Worm (Caenorhabditis elegans) whole organism, L1 larva: Measurements from ENCODE around the gene mltn-10.
"Not testable (repeated sequence)": the region's sequence is repeated elsewhere in the genome, so short reads cannot be mapped to it uniquely, and the experiment has no call there.

ENCODE experiments used
- egl-27 ChIP-seq, 2 experiments: fragments of 150-350 bp in 1 of 2; sonication (generic microtip); optimal IDR thresholded peaks; 3 replicates each; lab custom pipeline; 2017 to 2018; ENCODE audit warnings: missing biosample characterization in 2 of 2, missing genetic modification characterization in 2 of 2, missing genetic modification reagents in 2 of 2
- irx-1 ChIP-seq: sonication (generic microtip); optimal IDR thresholded peaks from 2 replicates; lab custom pipeline; 2016; ENCODE audit warnings: missing genetic modification characterization, missing compliant biosample characterization
- isw-1 ChIP-seq: fragments of 200-800 bp; sonication (Bioruptor generic); IDR thresholded peaks from 2 replicates; pipeline ENCODE4 v1.3.6; 2022; ENCODE audit warnings: missing genetic modification characterization, missing compliant biosample characterization
- mdl-1 ChIP-seq, 2 experiments: fragments of 150-350 bp; optimal IDR thresholded peaks; 2 replicates each; lab custom pipeline; 2014 to 2017; ENCODE audit warnings: missing biosample characterization in 2 of 2, missing genetic modification characterization in 2 of 2, inconsistent platforms in 1 of 2
- nhr-19 ChIP-seq: fragments of 200-800 bp; sonication (Bioruptor generic); conservative IDR thresholded peaks from 2 replicates; pipeline ENCODE4 v1.3.6; 2022; ENCODE audit warnings: missing genetic modification characterization, missing compliant biosample characterization
- sox-4 ChIP-seq: sonication (generic microtip); optimal IDR thresholded peaks from 2 replicates; lab custom pipeline; 2016; ENCODE audit warnings: missing genetic modification characterization, missing compliant biosample characterization

- not testable (repeated sequence) for TF ChIP-seq mdl-1 (tag; optimal IDR thresholded peaks at IDR 0.05; lab: Kevin White, UChicago); isw-1 (GFP tag; lab: Robert Waterston, UW); irx-1; sox-4 (tag; lab: Kevin White, UChicago); egl-27 (tag; optimal IDR thresholded peaks at IDR 0.05; lab: Kevin White, UChicago)
- peak; percentile 79 for TF ChIP-seq nhr-19
Measured at ce11 chrII:14635895-14636294, 13.0 kb downstream of the mltn-10 start.
